Fruit fly (Drosophila melanogaster) whole organism, embryonic: ENCODE results near the gene Mekk1.

Experiments
- Atf6 ChIP-seq: fragments of 200-800 bp; sonication (Bioruptor generic); IDR thresholded peaks from 2 replicates; pipeline ENCODE4 v1.3.6; 2022; ENCODE audit warnings: missing biosample characterization, missing genetic modification characterization
- CG11247 ChIP-seq: fragments of 200-800 bp; sonication (Bioruptor generic); IDR thresholded peaks from 2 replicates; pipeline ENCODE4 v1.3.6; 2022; ENCODE audit warnings: missing biosample characterization, missing genetic modification characterization
- CG11456 ChIP-seq: fragments of 200-800 bp; sonication (Bioruptor generic); IDR thresholded peaks from 3 replicates; pipeline ENCODE4 v1.3.6; 2022; ENCODE audit warnings: missing biosample characterization, missing genetic modification characterization
- CG11695 ChIP-seq: fragments of 200-800 bp; sonication (Bioruptor generic); IDR thresholded peaks from 3 replicates; pipeline ENCODE4 v1.3.6; 2022; ENCODE audit warnings: missing biosample characterization, missing genetic modification characterization
- CG12744 ChIP-seq: fragments of 200-800 bp; sonication (Bioruptor generic); optimal IDR thresholded peaks from 2 replicates; lab custom pipeline; 2016; ENCODE audit warnings: missing biosample characterization, missing genetic modification characterization
- CG14014 ChIP-seq: fragments of 200-800 bp; sonication (Bioruptor generic); IDR thresholded peaks from 2 replicates; pipeline ENCODE4 v1.3.6; 2022; ENCODE audit warnings: missing biosample characterization, missing genetic modification characterization
- CG14050 ChIP-seq: fragments of 200-800 bp; sonication (Bioruptor generic); IDR thresholded peaks from 3 replicates; pipeline ENCODE4 v1.3.6; 2022; ENCODE audit warnings: missing biosample characterization, missing genetic modification characterization
- CG14860 ChIP-seq: fragments of 200-800 bp; sonication (Bioruptor generic); IDR thresholded peaks from 3 replicates; pipeline ENCODE4 v1.3.6; 2022; ENCODE audit warnings: missing biosample characterization, missing genetic modification characterization; ENCODE audit not compliant: partially characterized antibody
- CG15479 ChIP-seq: fragments of 200-800 bp; sonication (Bioruptor generic); optimal IDR thresholded peaks from 3 replicates; lab custom pipeline; 2019; ENCODE audit warnings: missing biosample characterization, mild to moderate bottlenecking, missing genetic modification characterization, moderate library complexity
- CG15514 ChIP-seq: fragments of 200-800 bp; sonication (Bioruptor generic); optimal IDR thresholded peaks from 3 replicates; lab custom pipeline; 2017; ENCODE audit warnings: missing biosample characterization, missing genetic modification characterization, mild to moderate bottlenecking, moderate library complexity, missing genetic modification reagents
- CG1602 ChIP-seq: fragments of 200-800 bp; sonication (Bioruptor generic); optimal IDR thresholded peaks from 3 replicates; lab custom pipeline; 2016; ENCODE audit warnings: missing biosample characterization, missing genetic modification characterization
- CG16779 ChIP-seq: fragments of 200-800 bp; sonication (Bioruptor generic); IDR thresholded peaks from 2 replicates; pipeline ENCODE4 v1.3.6; 2022; ENCODE audit warnings: missing biosample characterization, missing genetic modification characterization
- CG16813 ChIP-seq: fragments of 200-800 bp; sonication (Bioruptor generic); IDR thresholded peaks from 3 replicates; pipeline ENCODE4 v1.3.6; 2022; ENCODE audit warnings: missing biosample characterization, missing genetic modification characterization; ENCODE audit not compliant: partially characterized antibody
- CG17385 ChIP-seq: fragments of 200-800 bp; sonication (Bioruptor generic); optimal IDR thresholded peaks from 3 replicates; lab custom pipeline; 2018; ENCODE audit warnings: missing biosample characterization, mild to moderate bottlenecking, missing genetic modification characterization
- CG18476 ChIP-seq: fragments of 200-800 bp; sonication (Bioruptor generic); optimal IDR thresholded peaks from 2 replicates; lab custom pipeline; 2016; ENCODE audit warnings: missing biosample characterization, mild to moderate bottlenecking, missing genetic modification characterization
- CG3726 ChIP-seq: fragments of 200-800 bp; sonication (Bioruptor generic); IDR thresholded peaks from 3 replicates; pipeline ENCODE4, ENCODE4 v1.3.6; 2022; ENCODE audit warnings: missing biosample characterization, missing genetic modification characterization
- CG4404 ChIP-seq: fragments of 200-800 bp; sonication (Bioruptor generic); IDR thresholded peaks from 2 replicates; pipeline ENCODE4 v1.3.6; 2022; ENCODE audit warnings: missing biosample characterization, missing genetic modification characterization
- CG7357 ChIP-seq: fragments of 200-800 bp; sonication (Bioruptor generic); IDR thresholded peaks from 3 replicates; pipeline ENCODE4 v1.3.6; 2022; ENCODE audit warnings: missing biosample characterization, missing genetic modification characterization
- CG7839 ChIP-seq: fragments of 200-800 bp; sonication (Bioruptor generic); optimal IDR thresholded peaks from 3 replicates; lab custom pipeline; 2018; ENCODE audit warnings: missing biosample characterization, mild to moderate bottlenecking, missing genetic modification characterization, moderate library complexity
- CG9437 ChIP-seq: fragments of 200-800 bp; sonication (Bioruptor generic); optimal IDR thresholded peaks from 2 replicates; lab custom pipeline; 2018; ENCODE audit warnings: missing biosample characterization, mild to moderate bottlenecking, missing genetic modification characterization
- Dll ChIP-seq: fragments of 200-800 bp; sonication (Bioruptor generic); IDR thresholded peaks from 4 replicates; pipeline ENCODE4 v1.3.6; 2022; ENCODE audit warnings: missing biosample characterization, missing genetic modification characterization; ENCODE audit not compliant: partially characterized antibody
- Dref ChIP-seq: fragments of 200-800 bp; sonication (Bioruptor generic); IDR thresholded peaks from 2 replicates; pipeline ENCODE4 v1.3.6; 2022; ENCODE audit warnings: missing biosample characterization, missing genetic modification characterization
- Ets65A ChIP-seq: fragments of 200-800 bp; sonication (Bioruptor generic); peaks from one replicate; lab custom pipeline; 2016; ENCODE audit warnings: missing biosample characterization, missing genetic modification characterization
- HHEX ChIP-seq: fragments of 200-800 bp; sonication (Bioruptor generic); optimal IDR thresholded peaks from 3 replicates; lab custom pipeline; 2017; ENCODE audit warnings: missing biosample characterization, mild to moderate bottlenecking, missing genetic modification characterization, missing genetic modification reagents
- HmgZ ChIP-seq: fragments of 200-800 bp; sonication (Bioruptor generic); optimal IDR thresholded peaks from 2 replicates; lab custom pipeline; 2018; ENCODE audit warnings: missing biosample characterization, mild to moderate bottlenecking, missing genetic modification characterization
- Hsf ChIP-seq: fragments of 200-800 bp; sonication (Bioruptor generic); optimal IDR thresholded peaks from 3 replicates; lab custom pipeline; 2016; ENCODE audit warnings: missing biosample characterization, missing genetic modification characterization
- PHDP ChIP-seq: fragments of 200-800 bp; sonication (Bioruptor generic); optimal IDR thresholded peaks from 3 replicates; lab custom pipeline; 2018; ENCODE audit warnings: missing biosample characterization, mild to moderate bottlenecking, missing genetic modification characterization, moderate library complexity
- Rfx ChIP-seq: fragments of 200-800 bp; sonication (Bioruptor generic); IDR thresholded peaks from 2 replicates; pipeline ENCODE4 v1.3.6; 2022; ENCODE audit warnings: missing biosample characterization, missing genetic modification characterization
- Rx ChIP-seq: fragments of 200-800 bp; sonication (Bioruptor generic); IDR thresholded peaks from 2 replicates; pipeline ENCODE4 v1.3.6; 2022; ENCODE audit warnings: missing biosample characterization, missing genetic modification characterization
- Sox102F ChIP-seq: fragments of 200-800 bp; sonication (Bioruptor generic); optimal IDR thresholded peaks from 2 replicates; lab custom pipeline; 2018; ENCODE audit warnings: missing biosample characterization, mild to moderate bottlenecking, missing genetic modification characterization, moderate library complexity
- Ssrp ChIP-seq: fragments of 200-800 bp; sonication (Bioruptor generic); optimal IDR thresholded peaks from 2 replicates; lab custom pipeline; 2018; ENCODE audit warnings: missing biosample characterization, mild to moderate bottlenecking, missing genetic modification characterization, moderate library complexity
- al ChIP-seq: fragments of 200-800 bp; sonication (Bioruptor generic); IDR thresholded peaks from 2 replicates; pipeline ENCODE4 v1.3.6; 2022; ENCODE audit warnings: missing biosample characterization, missing genetic modification characterization
- ara ChIP-seq: fragments of 200-800 bp; sonication (Bioruptor generic); IDR thresholded peaks from 2 replicates; pipeline ENCODE4 v1.3.6; 2022; ENCODE audit warnings: missing biosample characterization, missing genetic modification characterization
- bsh ChIP-seq, 2 experiments: fragments of 200-800 bp; sonication (Bioruptor generic); optimal IDR thresholded peaks; 2 replicates each; lab custom pipeline; 2017 to 2018; ENCODE audit warnings: mild to moderate bottlenecking in 2 of 2, missing biosample characterization in 2 of 2, missing genetic modification characterization in 2 of 2, moderate library complexity in 1 of 2
- chif ChIP-seq, 2 experiments: fragments of 200-800 bp; sonication (Bioruptor generic); optimal IDR thresholded peaks; 3 replicates each; lab custom pipeline; 2016; ENCODE audit warnings: missing biosample characterization in 2 of 2, missing genetic modification characterization in 2 of 2
- dm ChIP-seq: fragments of 200-800 bp; sonication (Bioruptor generic); optimal IDR thresholded peaks from 3 replicates; lab custom pipeline; 2016; ENCODE audit warnings: missing biosample characterization, missing genetic modification characterization
- dmrt11E ChIP-seq: fragments of 200-800 bp; sonication (Bioruptor generic); optimal IDR thresholded peaks from 3 replicates; lab custom pipeline; 2018; ENCODE audit warnings: missing biosample characterization, mild to moderate bottlenecking, missing genetic modification characterization, moderate library complexity
- fd3F ChIP-seq: fragments of 200-800 bp; sonication (Bioruptor generic); optimal IDR thresholded peaks from 2 replicates; lab custom pipeline; 2018; ENCODE audit warnings: missing biosample characterization, mild to moderate bottlenecking, missing genetic modification characterization, moderate library complexity
- fu2 ChIP-seq: fragments of 200-800 bp; sonication (Bioruptor generic); optimal IDR thresholded peaks from 2 replicates; lab custom pipeline; 2016; ENCODE audit warnings: missing biosample characterization, missing genetic modification characterization
- kay ChIP-seq: fragments of 200-800 bp; sonication (Bioruptor generic); optimal IDR thresholded peaks from 2 replicates; lab custom pipeline; 2016; ENCODE audit warnings: missing biosample characterization, missing genetic modification characterization
- nmo ChIP-seq: fragments of 200-800 bp; sonication (Bioruptor generic); optimal IDR thresholded peaks from 2 replicates; lab custom pipeline; 2018; ENCODE audit warnings: missing biosample characterization, mild to moderate bottlenecking, missing genetic modification characterization, moderate library complexity
- onecut ChIP-seq: fragments of 200-800 bp; sonication (Bioruptor generic); IDR thresholded peaks from 2 replicates; pipeline ENCODE4 v1.3.6; 2022; ENCODE audit warnings: missing biosample characterization, missing genetic modification characterization
- pfk ChIP-seq: fragments of 200-800 bp; sonication (Bioruptor generic); optimal IDR thresholded peaks from 2 replicates; lab custom pipeline; 2018; ENCODE audit warnings: missing biosample characterization, mild to moderate bottlenecking, missing genetic modification characterization, moderate library complexity
- sens ChIP-seq: fragments of 200-800 bp; sonication (Bioruptor generic); peaks from one replicate; lab custom pipeline; 2016; ENCODE audit warnings: missing biosample characterization, missing genetic modification characterization
- slbo ChIP-seq: fragments of 200-800 bp; sonication (Bioruptor generic); IDR thresholded peaks from 2 replicates; pipeline ENCODE4 v1.3.6; 2022; ENCODE audit warnings: missing biosample characterization, missing genetic modification characterization
- tgo ChIP-seq: fragments of 200-800 bp; sonication (Bioruptor generic); IDR thresholded peaks from 3 replicates; pipeline ENCODE4 v1.3.6; 2022; ENCODE audit warnings: missing biosample characterization, missing genetic modification characterization
- twi ChIP-seq: fragments of 200-800 bp; optimal IDR thresholded peaks from 2 replicates; lab custom pipeline; 2019; ENCODE audit warnings: missing biosample characterization, mild to moderate bottlenecking, missing genetic modification characterization, moderate library complexity
- wek ChIP-seq: fragments of 200-800 bp; sonication (Bioruptor generic); optimal IDR thresholded peaks from 3 replicates; lab custom pipeline; 2018; ENCODE audit warnings: missing biosample characterization, mild to moderate bottlenecking, missing genetic modification characterization, moderate library complexity
- wor ChIP-seq: fragments of 200-800 bp; sonication (Bioruptor generic); IDR thresholded peaks from 2 replicates; pipeline ENCODE4 v1.3.6; 2022; ENCODE audit warnings: missing biosample characterization, missing genetic modification characterization
- z ChIP-seq: fragments of 200-800 bp; sonication (Bioruptor generic); IDR thresholded peaks from 3 replicates; pipeline ENCODE4 v1.3.6; 2022; ENCODE audit warnings: missing biosample characterization, missing genetic modification characterization

Mekk1 gene

DNA sequence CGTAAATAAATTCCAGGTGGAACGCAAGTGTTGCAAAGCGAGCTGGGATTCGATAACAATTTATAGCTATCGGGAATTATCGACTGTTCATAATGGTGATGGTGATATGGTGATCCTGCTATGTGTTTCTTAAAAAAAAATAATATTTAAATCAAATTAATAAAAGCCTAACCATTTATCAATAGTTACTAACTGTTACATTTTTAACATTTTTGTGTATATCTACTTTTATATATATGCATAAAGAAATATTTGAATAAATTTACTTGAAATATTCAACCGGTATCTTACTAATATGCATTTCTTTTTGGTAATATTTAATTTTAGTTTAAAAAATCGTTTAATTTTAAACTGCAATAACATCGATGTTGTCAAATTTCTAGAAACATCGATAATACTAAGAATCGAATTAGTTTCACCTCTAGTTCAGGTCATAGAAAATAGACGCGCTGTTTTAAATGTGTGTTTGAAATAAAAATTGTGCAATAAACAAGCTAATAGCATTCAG lies 2.6 kb upstream of the Mekk1 start, which contains the start of the genes PGS1 and gwl (continued):
- peak; percentile 76 for TF ChIP-seq CG11456 (GFP tag; lab: Robert Waterston, UW)
- peak; percentile 5 for TF ChIP-seq HmgZ (tag; lab: Kevin White, UChicago)
- TF ChIP-seq HHEX, result peak; percentile 7
- peak; percentile 81 for TF ChIP-seq CG7839 (tag; lab: Kevin White, UChicago)
- TF ChIP-seq CG4404 (GFP tag; lab: Robert Waterston, UW), result peak; percentile 78
- TF ChIP-seq nmo (GFP tag; lab: Kevin White, UChicago), result peak; percentile 88
- TF ChIP-seq CG1602 (GFP tag; lab: Kevin White, UChicago), result peak; percentile 80
- TF ChIP-seq CG14860 (GFP tag; lab: Robert Waterston, UW), result peak; percentile 44; the same call in 2 of the 3 replicates
- TF ChIP-seq CG11247 (GFP tag; lab: Robert Waterston, UW), result peak; percentile 74
- peak; percentile 25 for TF ChIP-seq CG18476 (GFP tag; lab: Kevin White, UChicago)
- peak; percentile 27 to 48 for TF ChIP-seq chif (GFP tag; optimal IDR thresholded peaks at IDR 0.05; lab: Kevin White, UChicago)
- no peak for TF ChIP-seq PHDP (tag; lab: Kevin White, UChicago)
- peak; percentile 88 for TF ChIP-seq tgo (GFP tag; lab: Robert Waterston, UW)
- TF ChIP-seq Hsf (GFP tag; lab: Kevin White, UChicago), result peak; percentile 72
- peak; percentile 5 for TF ChIP-seq CG15479 (GFP tag; lab: Kevin White, UChicago)
- peak; percentile 81 for TF ChIP-seq Dll (GFP tag; lab: Robert Waterston, UW)
- peak; percentile 86 for TF ChIP-seq Rfx (GFP tag; lab: Robert Waterston, UW)
- TF ChIP-seq wor (GFP tag; lab: Robert Waterston, UW), result peak; percentile 66
- peak; percentile 12 for TF ChIP-seq fu2 (GFP tag; lab: Kevin White, UChicago)
- TF ChIP-seq CG7357 (GFP tag; lab: Robert Waterston, UW), result peak; percentile 70; the same call in 1 of the 3 replicates
- peak; percentile 72 for TF ChIP-seq CG16813 (GFP tag; lab: Robert Waterston, UW)
- TF ChIP-seq al (GFP tag; lab: Robert Waterston, UW), result peak; percentile 81
- peak; percentile 40 for TF ChIP-seq twi (tag; lab: Kevin White, UChicago)
- TF ChIP-seq sens (GFP tag; lab: Kevin White, UChicago), result peak; percentile 93
- peak; percentile 80 for TF ChIP-seq CG11695 (GFP tag; lab: Robert Waterston, UW)
- TF ChIP-seq bsh (GFP tag; optimal IDR thresholded peaks at IDR 0.05; lab: Kevin White, UChicago), result peak in 1 of 2 experiments; percentile 74
- TF ChIP-seq CG15514 (GFP tag; lab: Kevin White, UChicago), result peak; percentile 45
- TF ChIP-seq CG16779 (GFP tag; lab: Robert Waterston, UW), result 0 out of 2 replicates have a peak, but pooled peaks have one; percentile 11
- TF ChIP-seq CG14050 (GFP tag; lab: Robert Waterston, UW), result peak; percentile 33; the same call in 1 of the 3 replicates
- peak; percentile 74 for TF ChIP-seq CG14014
- TF ChIP-seq z (GFP tag; lab: Robert Waterston, UW), result no peak
- TF ChIP-seq CG3726 (GFP tag; lab: Robert Waterston, UW), result peak; percentile 10; the same call in 1 of the 3 replicates
- TF ChIP-seq kay (GFP tag; lab: Kevin White, UChicago), result peak; percentile 56
- TF ChIP-seq CG9437 (GFP tag; lab: Kevin White, UChicago), result peak; percentile 69
- peak; percentile 79 for TF ChIP-seq Ssrp (tag; lab: Kevin White, UChicago)
- no peak for TF ChIP-seq wek (GFP tag; lab: Kevin White, UChicago)
- peak; percentile 69 for TF ChIP-seq fd3F (GFP tag; lab: Kevin White, UChicago)
- peak; percentile 9 for TF ChIP-seq dm
- peak; percentile 47; the same call in 1 of the 2 replicates for TF ChIP-seq ara
- TF ChIP-seq Sox102F, result peak; percentile 85
- TF ChIP-seq pfk (GFP tag; lab: Kevin White, UChicago), result no peak
- peak; percentile 71 for TF ChIP-seq Dref (GFP tag; lab: Robert Waterston, UW)
- peak; percentile 46; the same call in 1 of the 2 replicates for TF ChIP-seq Rx (GFP tag; lab: Robert Waterston, UW)
- TF ChIP-seq Atf6 (GFP tag; lab: Robert Waterston, UW), result peak; percentile 81
- peak; percentile 18; the same call in 1 of the 2 replicates for TF ChIP-seq onecut (GFP tag; lab: Robert Waterston, UW)
- TF ChIP-seq CG12744 (GFP tag; lab: Kevin White, UChicago), result peak; percentile 16
- peak; percentile 59 for TF ChIP-seq Ets65A (GFP tag; lab: Kevin White, UChicago)
- no peak for TF ChIP-seq CG17385 (GFP tag; lab: Kevin White, UChicago)
- TF ChIP-seq slbo (GFP tag; lab: Robert Waterston, UW), result peak; percentile 91
- TF ChIP-seq dmrt11E (tag; lab: Kevin White, UChicago), result peak; percentile 83
